Worm (Caenorhabditis elegans) whole organism, L3 larva: ENCODE measurements around the gene F11A5.17.

ENCODE experiments used
- elt-2 ChIP-seq: sonication (generic microtip); optimal IDR thresholded peaks from 2 replicates; lab custom pipeline; 2016; ENCODE audit warnings: missing genetic modification reagents, mild to moderate bottlenecking, missing genetic modification characterization, missing compliant biosample characterization
- fkh-10 ChIP-seq: sonication (generic microtip); optimal IDR thresholded peaks from 2 replicates; lab custom pipeline; 2017; ENCODE audit warnings: missing biosample characterization, missing genetic modification reagents, missing genetic modification characterization
- mml-1 ChIP-seq: fragments of 150-350 bp; sonication (generic microtip); optimal IDR thresholded peaks from 3 replicates; lab custom pipeline; 2014; ENCODE audit warnings: missing biosample characterization, missing genetic modification characterization
- nhr-237 ChIP-seq: fragments of 150-350 bp; optimal IDR thresholded peaks from 2 replicates; lab custom pipeline; 2014; ENCODE audit warnings: missing biosample characterization, missing genetic modification characterization
- nhr-76 ChIP-seq: fragments of 150-350 bp; sonication (generic microtip); optimal IDR thresholded peaks from 5 replicates; lab custom pipeline; 2014; ENCODE audit warnings: missing biosample characterization, missing genetic modification characterization

DNA sequence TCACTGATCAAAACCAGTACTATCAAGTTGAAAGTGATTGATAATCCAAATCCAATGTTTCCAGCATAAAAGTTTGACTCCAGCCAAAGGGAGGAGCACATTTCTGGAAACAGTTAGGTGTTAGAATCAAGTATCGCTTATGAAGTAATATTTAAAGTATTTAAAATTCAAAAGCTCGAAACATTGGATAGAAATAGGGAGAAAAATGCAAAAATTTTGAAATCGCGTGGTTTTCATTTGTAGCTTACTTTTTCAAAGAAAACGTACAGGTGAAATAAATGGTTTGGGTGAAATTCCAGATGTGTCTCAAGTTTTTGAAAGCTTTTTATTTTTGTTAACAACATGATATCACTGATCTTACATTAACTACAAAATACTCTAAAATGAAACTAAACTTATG, 32.8 kb upstream of the F11A5.17 start, which contains the start of gene str-111:
- TF ChIP-seq mml-1 (tag; lab: Kevin White, UChicago) (no peak), elt-2 (tag; lab: Kevin White, UChicago) (no peak), fkh-10 (GFP tag; lab: Kevin White, UChicago) (no peak), nhr-237 (tag; lab: Kevin White, UChicago) (no peak), nhr-76 (tag; lab: Kevin White, UChicago) (no peak)
